Worm (Caenorhabditis elegans): Measurements from ENCODE around the gene nhx-4.

DNA sequence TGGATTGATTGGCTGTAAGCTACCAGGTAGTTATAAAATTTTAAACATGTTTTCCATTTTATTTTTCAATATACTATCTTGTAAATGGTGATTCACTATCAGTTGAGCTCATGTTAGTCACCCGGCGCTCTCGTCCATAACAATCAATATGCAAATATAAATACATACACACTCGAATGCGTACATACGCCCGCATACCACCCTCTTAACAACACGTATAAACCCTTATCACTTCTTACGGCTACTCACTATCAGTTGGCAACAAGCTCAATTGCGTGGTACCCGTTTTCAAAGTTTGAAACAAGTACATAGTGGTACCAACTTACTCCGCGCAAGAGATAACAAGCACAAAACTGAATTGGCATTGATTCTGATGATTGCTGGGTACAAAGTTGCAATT, 12.9 kb downstream of the nhx-4 start:
- TF ChIP-seq ztf-29 (GFP tag; IDR thresholded peaks at IDR 0.05) (no peak), flt-1 (GFP tag; IDR thresholded peaks at IDR 0.05) (no peak), ztf-23 (GFP tag; IDR thresholded peaks at IDR 0.05) (no peak)
